Fruit fly (Drosophila melanogaster): ENCODE measurements around the gene CG18284.

The CG18284 gene

dm6 chr2L:10614660-10615479, 28.9 kb upstream of the CG18284 start (continued):
- TF ChIP-seq CG9215 (GFP tag; IDR thresholded peaks at IDR 0.05) (no peak), p53 (GFP tag; optimal IDR thresholded peaks at IDR 0.05) (no peak), br (optimal IDR thresholded peaks at IDR 0.05) (no peak), CG13894 (tag; optimal IDR thresholded peaks at IDR 0.05) (no peak), CG43689 (GFP tag; IDR thresholded peaks at IDR 0.05) (0 out of 2 replicates have a peak, but pooled peaks have one; percentile 12), CG14667 (GFP tag; IDR thresholded peaks at IDR 0.05) (no peak), Spps (tag; optimal IDR thresholded peaks at IDR 0.05) (peak; percentile 1), CG14014 (GFP tag; IDR thresholded peaks at IDR 0.05) (no peak), zen (tag; optimal IDR thresholded peaks at IDR 0.05) (no peak), Antp (GFP tag; optimal IDR thresholded peaks at IDR 0.05) (peak; percentile 28), CG7839 (tag; optimal IDR thresholded peaks at IDR 0.05) (peak; percentile 28), Ada2b (GFP tag; IDR thresholded peaks at IDR 0.05) (no peak), CG7786 (GFP tag; optimal IDR thresholded peaks at IDR 0.05) (no peak), zfh1 (GFP tag; IDR thresholded peaks at IDR 0.05) (peak; percentile 18; the same call in 1 of the 3 replicates), E2f1 (GFP tag; IDR thresholded peaks at IDR 0.05) (peak; percentile 40; the same call in 1 of the 2 replicates), Dll (GFP tag; IDR thresholded peaks at IDR 0.05; ENCODE audit: partially characterized antibody) (no peak), schlank (tag; optimal IDR thresholded peaks at IDR 0.05) (no peak), CG30020 (tag; optimal IDR thresholded peaks at IDR 0.05) (no peak), al (GFP tag; IDR thresholded peaks at IDR 0.05) (no peak), CG2199 (GFP tag; IDR thresholded peaks at IDR 0.05) (peak; percentile 52; the same call in 1 of the 3 replicates), CG12219 (GFP tag; optimal IDR thresholded peaks at IDR 0.05) (no peak), CG6689 (GFP tag; IDR thresholded peaks at IDR 0.05) (no peak), ems (GFP tag; optimal IDR thresholded peaks at IDR 0.05) (no peak), CG1832 (GFP tag; optimal IDR thresholded peaks at IDR 0.05) (no peak), tll (GFP tag; optimal IDR thresholded peaks at IDR 0.05) (no peak), bsh (GFP tag; optimal IDR thresholded peaks at IDR 0.05) (no peak), H15 (GFP tag; IDR thresholded peaks at IDR 0.05) (peak; percentile 54; the same call in 1 of the 3 replicates), CG33213 (GFP tag; optimal IDR thresholded peaks at IDR 0.05) (no peak), CG9797 (GFP tag; optimal IDR thresholded peaks at IDR 0.05) (no peak), Vsx1 (GFP tag; optimal IDR thresholded peaks at IDR 0.05) (no peak), CG32532 (GFP tag; IDR thresholded peaks at IDR 0.05) (0 out of 2 replicates have a peak, but pooled peaks have one; percentile 18), D19B (GFP tag; optimal IDR thresholded peaks at IDR 0.05) (no peak), CG7357 (GFP tag; IDR thresholded peaks at IDR 0.05) (no peak), hb (GFP tag; IDR thresholded peaks at IDR 0.05; ENCODE audit: partially characterized antibody) (0 out of 3 replicates have a peak, but pooled peaks have one; percentile 11), Fer3 (tag; optimal IDR thresholded peaks at IDR 0.05) (no peak), TFAM (GFP tag; optimal IDR thresholded peaks at IDR 0.05) (no peak), dm (GFP tag; optimal IDR thresholded peaks at IDR 0.05) (no peak), CG12071 (GFP tag; optimal IDR thresholded peaks at IDR 0.05) (peak; percentile 19), Med (GFP tag) (peak; percentile 57), caup (GFP tag; optimal IDR thresholded peaks at IDR 0.05; ENCODE audit: severe bottlenecking) (no peak), otp (GFP tag; IDR thresholded peaks at IDR 0.05) (no peak), CG9876 (GFP tag; optimal IDR thresholded peaks at IDR 0.05) (no peak), Opbp (GFP tag; IDR thresholded peaks at IDR 0.05; ENCODE audit: partially characterized antibody) (0 out of 3 replicates have a peak, but pooled peaks have one; percentile 26), Atf-2 (GFP tag; optimal IDR thresholded peaks at IDR 0.05) (no peak), ken (GFP tag; IDR thresholded peaks at IDR 0.05) (0 out of 3 replicates have a peak, but pooled peaks have one; percentile 37), CG30403 (GFP tag; optimal IDR thresholded peaks at IDR 0.05) (no peak), CG4328 (GFP tag; optimal IDR thresholded peaks at IDR 0.05) (no peak), Sox102F (GFP tag; optimal IDR thresholded peaks at IDR 0.05) (peak; percentile 25), Side (GFP tag; optimal IDR thresholded peaks at IDR 0.05) (no peak)
